Fruit fly (Drosophila melanogaster): Measurements from ENCODE around the gene eRF3.

The eRF3 gene

DNA sequence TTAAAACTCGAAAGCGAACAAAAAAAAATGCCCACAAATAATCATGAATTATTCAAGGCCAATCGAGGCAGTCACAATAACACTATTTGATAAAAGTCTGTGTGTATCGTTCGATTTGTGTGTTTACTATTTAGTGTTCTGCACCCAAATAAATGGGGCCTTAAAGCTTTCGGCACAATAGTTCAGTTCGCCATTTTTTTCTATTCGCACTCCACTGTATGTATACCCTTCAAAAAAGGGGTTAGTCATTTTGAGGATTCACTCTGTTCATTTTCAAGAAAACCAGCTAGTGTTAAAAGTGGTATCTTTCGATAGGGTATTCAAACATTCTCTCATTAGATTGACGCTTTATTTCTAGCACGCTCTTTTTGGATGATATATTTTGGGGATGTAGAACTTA is 33.4 kb downstream of the eRF3 start (continued):
- 0 out of 2 replicates have a peak, but pooled peaks have one; percentile 33 for TF ChIP-seq ranshi (GFP tag; IDR thresholded peaks at IDR 0.05)
- no peak for TF ChIP-seq tin (GFP tag; optimal IDR thresholded peaks at IDR 0.05)
- TF ChIP-seq CG7271 (tag; optimal IDR thresholded peaks at IDR 0.05) = no peak
- peak; percentile 74 for TF ChIP-seq her (GFP tag; optimal IDR thresholded peaks at IDR 0.05)
- TF ChIP-seq CG9932 (GFP tag; IDR thresholded peaks at IDR 0.05) = peak; percentile 92
- peak; percentile 12 for TF ChIP-seq CG8944 (GFP tag; optimal IDR thresholded peaks at IDR 0.05)
- TF ChIP-seq Asciz (GFP tag; optimal IDR thresholded peaks at IDR 0.05) = no peak
- no peak for TF ChIP-seq CG8359 (GFP tag; optimal IDR thresholded peaks at IDR 0.05; ENCODE audit: borderline replicate concordance)
- no peak for TF ChIP-seq CG17568 (GFP tag; optimal IDR thresholded peaks at IDR 0.05)
- TF ChIP-seq CG15514 (GFP tag; optimal IDR thresholded peaks at IDR 0.05) = peak; percentile 68
- peak; percentile 36 for TF ChIP-seq tx (GFP tag; optimal IDR thresholded peaks at IDR 0.05)
- peak; percentile 6 for TF ChIP-seq Sry-δ (GFP tag; optimal IDR thresholded peaks at IDR 0.05)
- TF ChIP-seq HLH3B (GFP tag; IDR thresholded peaks at IDR 0.05) = no peak
- no peak for TF ChIP-seq tap (tag; optimal IDR thresholded peaks at IDR 0.05)
- TF ChIP-seq cas (GFP tag; IDR thresholded peaks at IDR 0.05) = 0 out of 2 replicates have a peak, but pooled peaks have one; percentile 19
- TF ChIP-seq fd3F (GFP tag; optimal IDR thresholded peaks at IDR 0.05) = peak; percentile 56
- no peak for TF ChIP-seq h (optimal IDR thresholded peaks at IDR 0.05)
- no peak for TF ChIP-seq Usf (GFP tag; optimal IDR thresholded peaks at IDR 0.05)
- peak; percentile 91 for TF ChIP-seq CG32532 (GFP tag; IDR thresholded peaks at IDR 0.05)
- peak; percentile 46 for TF ChIP-seq cwo (GFP tag; optimal IDR thresholded peaks at IDR 0.05)
- peak; percentile 60 for TF ChIP-seq grau (tag; optimal IDR thresholded peaks at IDR 0.05)
- no peak for TF ChIP-seq tna (GFP tag; IDR thresholded peaks at IDR 0.05; ENCODE audit: partially characterized antibody)
- peak; percentile 25 for TF ChIP-seq CG15011 (GFP tag; optimal IDR thresholded peaks at IDR 0.05)
- peak; percentile 39; the same call in 1 of the 3 replicates for TF ChIP-seq Mrtf (GFP tag; IDR thresholded peaks at IDR 0.05)
- no peak for TF ChIP-seq ash1 (GFP tag; optimal IDR thresholded peaks at IDR 0.05)
- no peak for TF ChIP-seq CG6683 (GFP tag; optimal IDR thresholded peaks at IDR 0.05)
- TF ChIP-seq CG10654 (GFP tag; optimal IDR thresholded peaks at IDR 0.05) = no peak
- no peak for TF ChIP-seq sima (GFP tag; optimal IDR thresholded peaks at IDR 0.05)
- no peak for TF ChIP-seq kni (GFP tag; optimal IDR thresholded peaks at IDR 0.05)
- no peak for TF ChIP-seq wek (GFP tag; optimal IDR thresholded peaks at IDR 0.05)
- no peak for TF ChIP-seq CG1233 (GFP tag; optimal IDR thresholded peaks at IDR 0.05)
- TF ChIP-seq MTF-1 (GFP tag; optimal IDR thresholded peaks at IDR 0.05; ENCODE audit: borderline replicate concordance) = no peak
- TF ChIP-seq Trl (optimal IDR thresholded peaks at IDR 0.05) = no peak
- TF ChIP-seq Trl (GFP tag; optimal IDR thresholded peaks at IDR 0.05) = peak; percentile 38
- peak; percentile 68 for TF ChIP-seq CG3847 (GFP tag; IDR thresholded peaks at IDR 0.05)
- TF ChIP-seq HHEX (GFP tag; optimal IDR thresholded peaks at IDR 0.05) = peak; percentile 32
- TF ChIP-seq CG10543 (GFP tag; optimal IDR thresholded peaks at IDR 0.05) = peak; percentile 77
- peak; percentile 66 for TF ChIP-seq CG9817 (tag; optimal IDR thresholded peaks at IDR 0.05)
- TF ChIP-seq CG10959 (GFP tag; IDR thresholded peaks at IDR 0.05) = no peak
- peak; percentile 80 for TF ChIP-seq CG13624 (GFP tag; optimal IDR thresholded peaks at IDR 0.05)
- TF ChIP-seq CG9876 (GFP tag; optimal IDR thresholded peaks at IDR 0.05) = no peak
- no peak for TF ChIP-seq crp (GFP tag; optimal IDR thresholded peaks at IDR 0.05)
- peak; percentile 67 for TF ChIP-seq CG12155 (GFP tag; optimal IDR thresholded peaks at IDR 0.05)
- TF ChIP-seq maf-S (GFP tag; optimal IDR thresholded peaks at IDR 0.05) = peak; percentile 18
- peak; percentile 21; the same call in 1 of the 2 replicates for TF ChIP-seq bowl (GFP tag; IDR thresholded peaks at IDR 0.05)
- TF ChIP-seq Dek (tag; optimal IDR thresholded peaks at IDR 0.05) = peak; percentile 68
- TF ChIP-seq BtbVII (GFP tag; optimal IDR thresholded peaks at IDR 0.05) = peak; percentile 41
- peak; percentile 16 for TF ChIP-seq CG8281 (tag; optimal IDR thresholded peaks at IDR 0.05)
- peak; percentile 30 for TF ChIP-seq CG7556 (GFP tag; optimal IDR thresholded peaks at IDR 0.05)
- no peak for TF ChIP-seq CG8290 (GFP tag; optimal IDR thresholded peaks at IDR 0.05)
- peak in 1 of 2 experiments; percentile 90 for TF ChIP-seq CG8290 (tag; optimal IDR thresholded peaks at IDR 0.05)

Measured in whole organism, embryonic.